Worm (Caenorhabditis elegans): ENCODE data around the gene R74.2.

- peak; percentile 64 for TF ChIP-seq F13C5.2 (tag; optimal IDR thresholded peaks at IDR 0.05)
- TF ChIP-seq ama-1 (optimal IDR thresholded peaks at IDR 0.05) = no peak
- no peak for TF ChIP-seq scrt-1 (GFP tag; IDR thresholded peaks at IDR 0.05)
Observed at ce11 chrIII:4150919-4151318, 37.0 kb upstream of the R74.2 start.
